Fruit fly (Drosophila melanogaster) whole organism, larva: ENCODE data around the gene Klp61F.
"Not testable (repeated sequence)": the region's sequence is repeated elsewhere in the genome, so short reads cannot be mapped to it uniquely, and the experiment has no call there.

Experiments
- noc ChIP-seq: fragments of 200-800 bp; sonication (Bioruptor generic); optimal IDR thresholded peaks from 3 replicates; lab custom pipeline; 2019; ENCODE audit warnings: missing biosample characterization, mild to moderate bottlenecking, missing genetic modification characterization, moderate library complexity

Klp61F gene

dm6 chr3L:1245810-1246209, at the start of gene Klp61F:
Gene Klp61F, minus strand, starts transcription at chr3L:1245910.
- TF ChIP-seq noc = not testable (repeated sequence)

dm6 chr3L:1294835-1295234, 49.1 kb upstream of the Klp61F start:
- TF ChIP-seq noc = no peak

DNA sequence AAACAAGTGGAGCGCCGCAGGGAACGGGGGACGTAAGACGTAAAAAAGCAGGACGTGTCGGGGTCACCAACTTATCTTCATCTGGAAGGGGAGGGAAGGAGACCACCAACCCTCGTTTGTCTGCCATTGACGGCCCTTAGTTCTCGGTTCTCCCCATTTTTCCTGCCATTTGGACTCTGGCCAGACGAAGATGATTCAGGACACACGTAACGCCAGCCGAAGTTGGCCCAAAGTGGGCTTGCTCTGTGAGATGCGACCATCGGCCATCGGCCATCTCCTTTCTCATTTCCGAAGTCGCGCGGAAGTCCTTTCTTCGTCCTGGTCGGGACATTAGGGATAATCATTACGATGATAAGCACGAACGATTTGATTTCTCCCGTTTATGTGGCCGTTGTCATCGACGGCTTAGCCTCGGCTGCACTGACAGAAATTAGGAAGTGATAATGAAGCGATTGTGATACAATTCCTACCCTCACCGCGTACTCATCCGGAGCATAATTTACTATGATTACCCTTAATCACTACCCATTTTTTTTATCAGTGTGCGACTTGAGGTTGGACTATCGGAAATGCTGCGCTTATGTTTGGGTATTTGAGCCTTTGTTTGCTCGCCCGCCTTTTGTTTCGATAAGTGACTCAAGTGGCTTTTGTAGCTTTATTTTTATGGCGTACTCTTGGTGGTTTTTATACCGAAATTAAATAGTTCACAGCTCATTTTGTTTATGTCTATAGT, 35.3 kb upstream of the Klp61F start:
- no peak for TF ChIP-seq noc

- no peak for TF ChIP-seq noc
These were observed 34.0 kb upstream of the Klp61F start for dm6 chr3L:1279685-1280084.

dm6 chr3L:1277937-1278336, 32.2 kb upstream of the Klp61F start:
- no peak for TF ChIP-seq noc

DNA sequence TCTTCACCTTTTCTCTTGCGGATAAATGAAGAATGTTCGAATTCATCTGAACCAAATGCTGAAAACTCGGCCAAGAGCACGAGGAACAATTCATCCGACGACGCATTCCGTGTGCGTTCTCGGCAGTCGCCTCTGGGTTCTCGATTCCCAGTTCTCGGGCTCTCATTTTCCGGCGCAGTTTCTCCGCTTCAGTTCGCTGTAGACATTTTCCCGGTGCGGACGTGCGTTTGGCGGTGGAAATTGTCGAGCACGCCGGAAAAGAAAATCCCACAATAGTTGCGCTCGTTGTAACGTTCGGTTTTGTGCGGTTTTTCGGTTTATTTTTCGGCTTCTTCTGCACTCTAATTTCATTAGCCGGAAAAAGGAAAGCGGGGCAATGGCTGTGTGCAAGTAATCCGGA, 30.1 kb upstream of the Klp61F start, which contains the start of gene CG32333:
TSS of gene CG32333 (plus strand) at position 190 of the 400 bp plus-strand sequence.
- no peak for TF ChIP-seq noc

dm6 chr3L:1269013-1269412, 23.3 kb upstream of the Klp61F start:
- no peak for TF ChIP-seq noc

DNA sequence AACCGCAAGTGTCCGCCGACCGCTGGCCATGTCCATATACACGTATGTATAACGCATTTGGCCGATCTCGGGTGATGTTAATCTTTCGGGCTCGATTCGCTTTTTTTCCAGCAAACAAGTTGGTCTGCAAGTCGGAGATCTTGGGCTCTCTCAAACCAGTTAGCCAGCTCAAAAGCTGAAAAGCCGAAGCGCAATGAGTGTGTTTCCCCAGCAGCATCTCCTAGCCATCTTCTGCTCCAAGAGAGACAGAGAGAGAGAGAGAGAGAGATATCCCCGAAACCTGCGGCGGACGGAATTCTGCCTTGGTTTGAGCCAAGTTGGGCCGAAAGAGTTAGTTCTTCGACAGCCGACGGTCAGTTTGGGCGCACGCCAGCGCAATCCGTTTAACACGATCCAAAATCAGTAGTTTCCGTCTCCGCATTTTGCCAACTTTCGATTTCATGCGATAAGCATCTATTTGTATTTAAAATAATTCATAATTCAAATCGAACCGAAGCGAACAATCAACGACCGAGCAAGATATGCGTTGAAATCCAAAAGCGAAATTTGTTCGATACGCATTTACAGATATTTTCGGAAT, 19.8 kb upstream of the Klp61F start:
- no peak for TF ChIP-seq noc

DNA sequence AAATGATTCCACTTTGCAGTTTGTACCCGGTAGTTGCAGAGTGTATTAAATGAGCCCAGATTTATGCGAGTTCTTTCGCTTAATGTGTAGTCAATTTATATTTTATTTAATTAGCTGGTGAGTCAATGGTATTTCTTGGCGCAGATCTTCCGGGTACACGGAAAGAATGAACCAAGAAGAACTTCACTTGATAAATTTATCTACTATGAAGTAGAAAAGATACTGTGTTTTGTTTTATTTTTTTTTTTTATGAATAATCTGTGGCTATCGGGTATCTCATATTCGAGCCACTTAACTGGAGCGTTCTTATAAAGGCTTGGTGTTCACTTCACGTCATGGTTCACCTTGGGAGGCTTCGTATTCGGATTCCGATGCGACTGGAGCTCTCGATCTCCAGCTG, 19.3 kb upstream of the Klp61F start:
- no peak for TF ChIP-seq noc

DNA sequence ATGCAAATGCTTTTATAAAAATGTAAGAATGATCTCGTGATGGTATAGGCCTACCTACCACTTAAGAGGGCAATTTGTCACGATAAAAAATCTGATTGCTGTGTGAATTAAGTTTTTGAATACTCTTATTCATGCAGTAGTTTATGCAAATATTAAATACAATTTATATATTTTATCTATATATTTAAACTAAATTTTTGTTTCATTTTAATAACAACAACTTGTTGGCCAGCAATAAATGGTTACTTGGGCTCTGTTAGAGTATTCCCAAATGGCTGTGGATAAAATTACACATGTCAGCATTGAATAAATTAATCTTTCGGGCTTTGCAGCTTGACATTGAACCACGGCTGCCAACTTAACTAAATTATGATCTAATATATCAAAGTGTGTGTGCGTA, 12.8 kb upstream of the Klp61F start:
- no peak for TF ChIP-seq noc

DNA sequence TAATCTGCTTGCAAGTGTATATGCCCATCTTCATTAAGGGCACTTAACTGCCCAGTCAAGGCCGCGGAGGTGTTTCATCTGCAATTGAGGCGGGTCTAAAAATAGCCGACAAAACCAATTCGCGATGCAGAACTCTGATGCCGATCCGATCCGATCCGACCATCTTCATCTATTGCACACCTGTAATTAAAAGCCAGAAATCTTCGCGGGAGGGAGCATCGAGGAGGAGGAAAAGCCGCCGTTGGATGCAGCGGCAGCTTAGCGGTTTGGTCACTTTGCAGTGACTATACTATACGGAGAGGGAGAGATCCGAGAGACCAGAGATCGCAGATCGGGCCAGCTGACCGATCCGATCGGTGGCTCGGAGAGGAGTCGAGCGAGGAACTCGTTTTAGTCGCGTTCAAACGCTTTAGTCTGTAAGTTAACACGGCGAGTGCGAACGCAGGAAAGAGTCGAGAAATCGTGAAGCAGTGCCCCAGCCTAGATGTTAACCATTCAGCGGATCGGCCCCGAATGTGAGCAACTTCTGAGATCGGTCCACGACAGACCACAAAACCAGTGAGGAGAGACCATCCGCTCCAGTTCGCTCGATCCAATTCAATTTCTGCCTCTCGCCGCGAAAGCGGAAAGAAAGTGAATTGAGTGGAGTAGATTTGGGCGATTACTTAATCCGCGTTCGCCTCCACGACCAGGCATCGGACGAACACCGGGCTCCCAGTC, 10.5 kb upstream of the Klp61F start, which contains the start of gene tfc:
TSS of gene tfc (plus strand) at position 389 of the 720 bp plus-strand sequence.
- TF ChIP-seq noc = no peak

dm6 chr3L:1251712-1252111, 6.0 kb upstream of the Klp61F start, which contains the start of the genes CG9130 and CG9133:
Gene CG9130, plus strand, starts transcription at chr3L:1252012.
Gene CG9133, plus strand, starts transcription at chr3L:1252012.
- TF ChIP-seq noc = no peak

DNA sequence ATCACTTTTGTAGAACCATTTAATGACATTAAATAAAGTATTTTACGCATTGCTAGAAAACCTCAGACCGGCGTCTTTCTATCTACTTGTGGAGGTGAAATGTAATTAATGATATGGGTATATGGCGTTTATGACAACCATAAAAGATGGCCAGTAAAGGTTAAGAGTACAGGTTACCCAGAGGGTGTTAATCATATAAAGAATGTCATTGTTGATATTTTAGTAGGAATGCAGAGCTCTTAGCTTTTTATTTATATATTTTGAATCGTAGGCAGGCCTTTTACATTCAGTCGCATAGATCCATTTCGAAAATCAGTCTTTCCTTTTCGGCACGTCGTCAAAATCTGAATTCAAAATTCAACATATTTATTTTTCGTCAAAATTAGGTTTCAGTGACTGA, 4.7 kb upstream of the Klp61F start, which contains the start of gene Bfc:
TSS of gene Bfc (plus strand) at position 301 of the 400 bp plus-strand sequence.
- TF ChIP-seq noc = no peak

- TF ChIP-seq noc = no peak
These were observed 2.1 kb upstream of the Klp61F start, which contains the start of the genes Psf1 and Sac1 for dm6 chr3L:1247627-1248295. Gene Psf1, minus strand, starts transcription at chr3L:1247677. Gene Sac1, plus strand, starts transcription at chr3L:1247817.

- not testable (repeated sequence) for TF ChIP-seq noc
These were observed 1.1 kb upstream of the Klp61F start, which contains the start of gene CG32318 for dm6 chr3L:1246823-1247222. Gene CG32318, minus strand, starts transcription at chr3L:1246923.

DNA sequence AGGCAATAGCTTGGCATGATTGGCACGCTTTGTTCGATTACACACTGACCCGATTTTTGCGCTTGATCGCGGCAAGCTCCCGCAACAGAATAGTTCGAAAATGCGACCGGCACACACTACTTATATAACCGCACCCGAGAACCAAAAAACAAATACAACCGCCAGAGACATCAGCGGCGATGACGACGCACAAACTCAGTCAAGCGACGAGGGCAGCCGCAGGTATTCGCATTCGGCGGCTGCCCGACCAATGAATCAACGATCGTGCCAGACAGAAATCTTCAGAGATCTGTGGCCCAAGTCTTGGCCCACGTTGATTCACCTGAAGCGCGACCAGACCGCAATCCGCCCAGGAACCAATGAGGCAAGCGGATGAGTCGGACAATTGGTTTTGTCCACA, 7.5 kb downstream of the Klp61F start, which contains the start of gene CG9192:
TSS of gene CG9192 (minus strand) at position 101 of the 400 bp plus-strand sequence.
- TF ChIP-seq noc = no peak
